Worm (Caenorhabditis elegans) whole organism, L3 larva: ENCODE results near the gene ugt-23.

ENCODE experiments used
- R02D3.7 ChIP-seq: fragments of 150-350 bp; optimal IDR thresholded peaks from 2 replicates; lab custom pipeline; 2014; ENCODE audit warnings: missing biosample characterization, missing genetic modification characterization
- ZK546.5 ChIP-seq: sonication (generic microtip); optimal IDR thresholded peaks from 2 replicates; lab custom pipeline; 2017; ENCODE audit warnings: missing biosample characterization, missing genetic modification characterization
- ama-1 ChIP-seq: fragments of 150-350 bp; optimal IDR thresholded peaks from 2 replicates; lab custom pipeline; 2018
- ceh-16 ChIP-seq: sonication (generic microtip); optimal IDR thresholded peaks from 2 replicates; lab custom pipeline; 2017; ENCODE audit warnings: missing biosample characterization, missing genetic modification characterization
- ceh-28 ChIP-seq: fragments of 150-350 bp; optimal IDR thresholded peaks from 2 replicates; lab custom pipeline; 2014; ENCODE audit warnings: missing biosample characterization, missing genetic modification reagents, missing genetic modification characterization
- ceh-82 ChIP-seq: fragments of 150-350 bp; optimal IDR thresholded peaks from 2 replicates; lab custom pipeline; 2014; ENCODE audit warnings: missing biosample characterization, missing genetic modification characterization
- ceh-9 ChIP-seq: sonication (generic microtip); optimal IDR thresholded peaks from 2 replicates; lab custom pipeline; 2018; ENCODE audit warnings: missing biosample characterization, missing genetic modification characterization
- daf-12 ChIP-seq: fragments of 150-350 bp; optimal IDR thresholded peaks from 2 replicates; lab custom pipeline; 2014; ENCODE audit warnings: missing biosample characterization, missing genetic modification reagents, missing genetic modification characterization
- egl-27 ChIP-seq: sonication (generic microtip); optimal IDR thresholded peaks from 4 replicates; lab custom pipeline; 2017; ENCODE audit warnings: missing biosample characterization, missing genetic modification reagents, missing genetic modification characterization
- egl-5 ChIP-seq: fragments of 150-350 bp; optimal IDR thresholded peaks from 2 replicates; lab custom pipeline; 2017; ENCODE audit warnings: missing biosample characterization, missing genetic modification reagents, missing genetic modification characterization, inconsistent platforms
- elt-1 ChIP-seq: fragments of 150-350 bp; optimal IDR thresholded peaks from 2 replicates; lab custom pipeline; 2014; ENCODE audit warnings: missing biosample characterization, missing genetic modification characterization
- elt-2 ChIP-seq: sonication (generic microtip); optimal IDR thresholded peaks from 2 replicates; lab custom pipeline; 2016; ENCODE audit warnings: missing genetic modification reagents, mild to moderate bottlenecking, missing genetic modification characterization, missing compliant biosample characterization
- elt-3 ChIP-seq, 3 experiments: fragments of 150-350 bp in 1 of 3; sonication (generic microtip) in 2 of 3; optimal IDR thresholded peaks; 2 replicates in 2 of 3; 4 replicates in 1 of 3; lab custom pipeline; 2014 to 2017; ENCODE audit warnings: missing biosample characterization in 3 of 3, missing genetic modification characterization in 3 of 3
- eor-1 ChIP-seq, 2 experiments: fragments of 150-350 bp; optimal IDR thresholded peaks; 2 replicates each; lab custom pipeline; 2014 to 2018; ENCODE audit warnings: missing biosample characterization in 2 of 2, missing genetic modification characterization in 2 of 2
- fkh-10 ChIP-seq: sonication (generic microtip); optimal IDR thresholded peaks from 2 replicates; lab custom pipeline; 2017; ENCODE audit warnings: missing biosample characterization, missing genetic modification reagents, missing genetic modification characterization
- fkh-2 ChIP-seq: fragments of 150-350 bp; optimal IDR thresholded peaks from 2 replicates; lab custom pipeline; 2014; ENCODE audit warnings: missing biosample characterization, missing genetic modification reagents, missing genetic modification characterization
- fos-1 ChIP-seq: fragments of 150-350 bp; optimal IDR thresholded peaks from 2 replicates; lab custom pipeline; 2014; ENCODE audit warnings: missing biosample characterization, missing genetic modification characterization
- hmg-11 ChIP-seq: sonication (generic microtip); optimal IDR thresholded peaks from 2 replicates; lab custom pipeline; 2016; ENCODE audit warnings: missing genetic modification characterization, missing compliant biosample characterization
- jun-1 ChIP-seq: fragments of 150-350 bp; optimal IDR thresholded peaks from 2 replicates; lab custom pipeline; 2014; ENCODE audit warnings: missing biosample characterization, missing genetic modification reagents, missing genetic modification characterization
- lin-15B ChIP-seq: fragments of 150-350 bp; optimal IDR thresholded peaks from 2 replicates; lab custom pipeline; 2014; ENCODE audit warnings: missing biosample characterization, missing genetic modification characterization
- lin-39 ChIP-seq: fragments of 150-350 bp; optimal IDR thresholded peaks from 2 replicates; lab custom pipeline; 2018; ENCODE audit warnings: missing biosample characterization, missing genetic modification reagents, missing genetic modification characterization
- lsy-12 ChIP-seq: sonication (generic microtip); optimal IDR thresholded peaks from 2 replicates; lab custom pipeline; 2016; ENCODE audit warnings: mild to moderate bottlenecking, missing genetic modification characterization, missing compliant biosample characterization
- mdl-1 ChIP-seq: fragments of 150-350 bp; optimal IDR thresholded peaks from 2 replicates; lab custom pipeline; 2014; ENCODE audit warnings: missing biosample characterization, missing genetic modification characterization
- mml-1 ChIP-seq: fragments of 150-350 bp; sonication (generic microtip); optimal IDR thresholded peaks from 3 replicates; lab custom pipeline; 2014; ENCODE audit warnings: missing biosample characterization, missing genetic modification characterization
- nfya-1 ChIP-seq: sonication (generic microtip); optimal IDR thresholded peaks from 2 replicates; lab custom pipeline; 2017; ENCODE audit warnings: missing genetic modification characterization, mild to moderate bottlenecking, missing compliant biosample characterization, antibody characterized with exemption, moderate library complexity; ENCODE audit not compliant: insufficient read depth
- nhr-11 ChIP-seq: fragments of 150-350 bp; optimal IDR thresholded peaks from 2 replicates; lab custom pipeline; 2014; ENCODE audit warnings: missing biosample characterization, missing genetic modification characterization
- nhr-12 ChIP-seq: fragments of 150-350 bp; optimal IDR thresholded peaks from 2 replicates; lab custom pipeline; 2014; ENCODE audit warnings: missing biosample characterization, missing genetic modification characterization
- nhr-23 ChIP-seq: fragments of 150-350 bp; optimal IDR thresholded peaks from 2 replicates; lab custom pipeline; 2014; ENCODE audit warnings: missing biosample characterization, missing genetic modification reagents, missing genetic modification characterization
- nhr-25 ChIP-seq: sonication (generic microtip); optimal IDR thresholded peaks from 2 replicates; lab custom pipeline; 2017; ENCODE audit warnings: missing biosample characterization, missing genetic modification characterization
- nhr-43 ChIP-seq: sonication (generic microtip); optimal IDR thresholded peaks from 2 replicates; lab custom pipeline; 2016; ENCODE audit warnings: mild to moderate bottlenecking, missing genetic modification characterization, missing compliant biosample characterization; ENCODE audit not compliant: poor library complexity, severe bottlenecking
- nhr-67 ChIP-seq: fragments of 150-350 bp; optimal IDR thresholded peaks from 2 replicates; lab custom pipeline; 2014; ENCODE audit warnings: missing biosample characterization, missing genetic modification characterization
- nhr-76 ChIP-seq: fragments of 150-350 bp; sonication (generic microtip); optimal IDR thresholded peaks from 5 replicates; lab custom pipeline; 2014; ENCODE audit warnings: missing biosample characterization, missing genetic modification characterization
- nhr-77 ChIP-seq: fragments of 150-350 bp; optimal IDR thresholded peaks from 2 replicates; lab custom pipeline; 2014; ENCODE audit warnings: missing biosample characterization, missing genetic modification characterization
- pha-4 ChIP-seq: fragments of 150-350 bp; optimal IDR thresholded peaks from 2 replicates; lab custom pipeline; 2014; ENCODE audit warnings: missing biosample characterization, missing genetic modification reagents, missing genetic modification characterization
- pqm-1 ChIP-seq: fragments of 150-350 bp; optimal IDR thresholded peaks from 2 replicates; lab custom pipeline; 2017; ENCODE audit warnings: missing biosample characterization, missing genetic modification characterization, inconsistent platforms
- sea-2 ChIP-seq: fragments of 150-350 bp; sonication (generic microtip); optimal IDR thresholded peaks from 4 replicates; lab custom pipeline; 2014; ENCODE audit warnings: missing biosample characterization, missing genetic modification reagents, missing genetic modification characterization
- skn-1 ChIP-seq: fragments of 150-350 bp; optimal IDR thresholded peaks from 2 replicates; lab custom pipeline; 2014; ENCODE audit warnings: missing biosample characterization, missing genetic modification characterization
- snpc-4 ChIP-seq: fragments of 150-350 bp; optimal IDR thresholded peaks from 2 replicates; lab custom pipeline; 2014; ENCODE audit warnings: missing biosample characterization, missing genetic modification characterization
- tbx-2 ChIP-seq: sonication (generic microtip); optimal IDR thresholded peaks from 2 replicates; lab custom pipeline; 2016; ENCODE audit warnings: mild to moderate bottlenecking, missing genetic modification characterization, missing compliant biosample characterization
- unc-39 ChIP-seq: sonication (generic microtip); optimal IDR thresholded peaks from 4 replicates; lab custom pipeline; 2017; ENCODE audit warnings: missing biosample characterization, missing genetic modification characterization
- unc-62 ChIP-seq: fragments of 150-350 bp; sonication (generic microtip); optimal IDR thresholded peaks from 4 replicates; lab custom pipeline; 2014; ENCODE audit warnings: missing biosample characterization, missing genetic modification reagents, missing genetic modification characterization
- zag-1 ChIP-seq: fragments of 150-350 bp; optimal IDR thresholded peaks from 2 replicates; lab custom pipeline; 2014; ENCODE audit warnings: missing biosample characterization, missing genetic modification characterization
- ztf-11 ChIP-seq: fragments of 150-350 bp; optimal IDR thresholded peaks from 2 replicates; lab custom pipeline; 2014; ENCODE audit warnings: missing biosample characterization, missing genetic modification characterization
- ztf-4 ChIP-seq: fragments of 150-350 bp; optimal IDR thresholded peaks from 2 replicates; lab custom pipeline; 2014; ENCODE audit warnings: missing biosample characterization, missing genetic modification characterization

The ugt-23 gene

DNA sequence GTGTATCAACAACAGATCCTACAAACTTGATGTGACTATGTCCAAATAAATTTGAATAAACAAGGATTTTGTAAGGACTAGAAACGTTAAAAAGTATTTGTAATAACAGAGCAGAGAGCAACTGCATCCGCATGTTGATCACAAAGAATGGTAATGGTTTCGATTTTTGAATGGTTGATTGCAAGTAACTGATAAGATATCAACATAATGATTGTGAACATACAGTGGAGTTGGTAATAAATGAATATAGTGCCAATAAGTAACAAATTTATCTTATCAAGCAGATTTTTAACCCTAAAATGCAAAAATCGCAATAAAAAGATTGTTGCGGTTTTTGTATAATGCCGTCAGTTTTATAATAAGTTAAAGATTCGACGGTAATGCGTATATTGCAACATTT, at the start of gene ugt-23:
TSS of gene ugt-23 (minus strand) at position 212 of the 400 bp plus-strand sequence.
- TF ChIP-seq elt-2 (tag; lab: Kevin White, UChicago) = peak; percentile 71
- peak; percentile 39 for TF ChIP-seq pqm-1
- no peak for TF ChIP-seq mml-1 (tag; lab: Kevin White, UChicago)

ce11 chrX:9965275-9965674, 40.3 kb upstream of the ugt-23 start, which contains the start of gene pssy-1:
TSS of gene pssy-1 (plus strand) at chrX:9965592.
- TF ChIP-seq nhr-25 (no peak), daf-12 (tag; lab: Kevin White, UChicago) (no peak), ama-1 (no peak), elt-1 (tag; lab: Kevin White, UChicago) (peak; percentile 26), nhr-77 (no peak), elt-3 (tag; optimal IDR thresholded peaks at IDR 0.05; lab: Kevin White, UChicago) (no peak), hmg-11 (tag; lab: Kevin White, UChicago) (no peak)

ce11 chrX:9962535-9962934, 37.6 kb upstream of the ugt-23 start:
- TF ChIP-seq lsy-12 (tag; lab: Kevin White, UChicago) = no peak
- TF ChIP-seq ama-1 = no peak
- TF ChIP-seq ZK546.5 = no peak
- no peak for TF ChIP-seq R02D3.7 (tag; lab: Kevin White, UChicago)
- TF ChIP-seq sea-2 (GFP tag; lab: Kevin White, UChicago) = no peak
- TF ChIP-seq fkh-2 = no peak
- TF ChIP-seq tbx-2 (tag; lab: Kevin White, UChicago) = no peak
- TF ChIP-seq ceh-28 (tag; lab: Kevin White, UChicago) = no peak
- TF ChIP-seq elt-3 (tag; optimal IDR thresholded peaks at IDR 0.05; lab: Kevin White, UChicago) = no peak
- TF ChIP-seq ceh-82 (tag; lab: Kevin White, UChicago) = no peak
- TF ChIP-seq eor-1 (tag; optimal IDR thresholded peaks at IDR 0.05; lab: Kevin White, UChicago) = no peak
- no peak for TF ChIP-seq ceh-16 (tag; lab: Kevin White, UChicago)
- no peak for TF ChIP-seq ztf-11 (tag; lab: Kevin White, UChicago)
- no peak for TF ChIP-seq elt-1 (tag; lab: Kevin White, UChicago)
- no peak for TF ChIP-seq fos-1 (tag; lab: Kevin White, UChicago)

ce11 chrX:9958561-9958960, 33.6 kb upstream of the ugt-23 start, which contains the start of gene ZC506.1:
TSS of gene ZC506.1 (plus strand) at chrX:9958960.
- TF ChIP-seq zag-1 (tag; lab: Kevin White, UChicago) (peak; percentile 38), ceh-9 (tag; lab: Kevin White, UChicago) (no peak), daf-12 (tag; lab: Kevin White, UChicago) (peak; percentile 50), nhr-43 (tag; lab: Kevin White, UChicago) (peak; percentile 90), lin-39 (tag; lab: Kevin White, UChicago) (peak; percentile 98), nhr-25 (peak; percentile 96), ztf-11 (tag; lab: Kevin White, UChicago) (no peak), nhr-12 (tag; lab: Kevin White, UChicago) (no peak), tbx-2 (tag; lab: Kevin White, UChicago) (peak; percentile 87), eor-1 (tag; optimal IDR thresholded peaks at IDR 0.05; lab: Kevin White, UChicago) (no peak), nhr-76 (tag; lab: Kevin White, UChicago) (no peak), fkh-10 (GFP tag; lab: Kevin White, UChicago) (peak; percentile 82), ama-1 (peak; percentile 16), elt-3 (tag; optimal IDR thresholded peaks at IDR 0.05; lab: Kevin White, UChicago) (peak in 2 of 3 experiments; percentile 1 to 62), nhr-11 (tag; lab: Kevin White, UChicago) (peak; percentile 67), unc-39 (tag; lab: Kevin White, UChicago) (no peak), nhr-67 (no peak), pqm-1 (peak; percentile 88), ZK546.5 (no peak), ceh-16 (tag; lab: Kevin White, UChicago) (no peak), nhr-23 (peak; percentile 94), jun-1 (tag; lab: Kevin White, UChicago) (peak; percentile 92), lsy-12 (tag; lab: Kevin White, UChicago) (peak; percentile 97), ztf-4 (peak; percentile 74), R02D3.7 (tag; lab: Kevin White, UChicago) (peak; percentile 63), mdl-1 (tag; lab: Kevin White, UChicago) (peak; percentile 75), egl-5 (peak; percentile 91), pha-4 (tag; lab: Kevin White, UChicago) (peak; percentile 98), lin-15B (peak; percentile 92), snpc-4 (tag; lab: Kevin White, UChicago) (peak; percentile 94), fkh-2 (peak; percentile 63), nfya-1 (tag; lab: Kevin White, UChicago) (peak; percentile 93), egl-27 (tag; lab: Kevin White, UChicago) (peak; percentile 87), elt-2 (tag; lab: Kevin White, UChicago) (peak; percentile 86), hmg-11 (tag; lab: Kevin White, UChicago) (peak; percentile 94), sea-2 (GFP tag; lab: Kevin White, UChicago) (peak; percentile 30), unc-62 (GFP tag; lab: Kevin White, UChicago) (peak; percentile 90), ceh-28 (tag; lab: Kevin White, UChicago) (peak; percentile 94), skn-1 (tag; lab: Kevin White, UChicago) (peak; percentile 76), mml-1 (tag; lab: Kevin White, UChicago) (no peak), ceh-82 (tag; lab: Kevin White, UChicago) (peak; percentile 74), fos-1 (tag; lab: Kevin White, UChicago) (peak; percentile 51)
